Worm (Caenorhabditis elegans): ENCODE results near the gene rhgf-2.

rhgf-2 gene

DNA sequence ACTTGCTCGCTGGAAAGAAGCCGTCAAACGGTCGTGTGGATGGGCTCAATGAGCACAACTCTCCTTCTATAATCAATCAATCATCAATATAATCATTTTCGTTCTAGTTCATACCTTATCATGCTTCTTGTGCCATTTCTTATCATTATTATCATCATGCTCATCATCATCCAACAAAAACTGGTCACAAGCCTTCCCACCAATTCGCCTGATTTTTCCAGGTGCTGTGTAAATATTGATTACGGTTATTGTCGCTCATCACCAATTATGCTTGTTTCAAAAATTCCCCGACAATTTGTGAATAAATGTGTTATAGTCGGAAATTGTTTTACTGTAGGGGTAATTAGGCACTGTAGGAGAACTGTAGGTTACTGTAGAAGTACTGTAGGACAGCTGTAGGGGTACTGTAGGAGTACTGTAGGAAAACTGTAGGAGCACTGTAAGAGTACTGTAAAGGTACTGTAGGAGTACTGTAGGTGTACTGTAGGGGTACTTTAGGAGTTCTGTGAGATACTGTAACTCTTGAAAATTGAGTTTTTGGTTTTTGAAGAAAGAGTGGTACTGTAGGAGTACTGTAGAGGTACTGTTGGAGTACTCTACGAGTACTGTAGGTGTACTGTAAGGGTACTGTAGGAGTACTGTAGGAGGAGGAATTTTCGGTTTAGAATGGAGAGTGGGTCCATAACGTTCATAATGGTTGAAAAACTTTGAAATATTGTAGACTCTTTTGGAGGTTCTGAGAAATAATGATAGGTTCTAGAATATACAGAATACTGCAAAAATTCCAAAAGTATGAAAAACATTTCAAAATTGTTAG lies 6.3 kb upstream of the rhgf-2 start (continued):
- TF ChIP-seq mdt-29 (GFP tag; IDR thresholded peaks at IDR 0.05) (0 out of 2 replicates have a peak, but pooled peaks have one; percentile 41), lin-13 (GFP tag; optimal IDR thresholded peaks at IDR 0.05) (peak; percentile 5), hlh-30 (tag; optimal IDR thresholded peaks at IDR 0.05; ENCODE audit: insufficient read depth) (peak; percentile 21), hif-1 (tag; optimal IDR thresholded peaks at IDR 0.05) (peak in 1 of 2 experiments; percentile 5), ceh-20 (GFP tag; IDR thresholded peaks at IDR 0.05) (0 out of 2 replicates have a peak, but pooled peaks have one; percentile 23)

ce11 chrII:4098759-4099158 lies 1.8 kb upstream of the rhgf-2 start:
- TF ChIP-seq nhr-102 (tag; optimal IDR thresholded peaks at IDR 0.05): no peak
- no peak for TF ChIP-seq F10B5.3 (tag; optimal IDR thresholded peaks at IDR 0.05)

DNA sequence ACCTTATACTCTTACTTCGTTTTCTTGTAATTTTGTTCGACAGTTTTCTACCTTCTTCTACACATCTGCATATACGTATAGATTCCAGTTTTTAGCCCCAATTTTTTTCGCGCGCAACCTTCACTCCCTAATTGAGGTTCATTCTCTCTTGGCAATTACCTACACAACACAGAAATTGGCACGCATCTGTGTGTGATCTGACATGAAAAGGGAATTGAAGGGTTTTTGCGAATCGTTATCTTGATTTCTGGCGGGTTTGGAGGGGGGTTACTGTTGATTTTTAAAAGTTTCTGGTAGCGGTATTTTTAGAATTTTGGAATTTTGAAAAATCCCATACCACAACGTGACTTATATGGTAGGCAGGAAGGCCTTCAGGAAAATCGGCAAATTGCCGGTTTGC lies 2.1 kb downstream of the rhgf-2 start:
- TF ChIP-seq daf-8 (GFP tag; IDR thresholded peaks at IDR 0.05): no peak

DNA sequence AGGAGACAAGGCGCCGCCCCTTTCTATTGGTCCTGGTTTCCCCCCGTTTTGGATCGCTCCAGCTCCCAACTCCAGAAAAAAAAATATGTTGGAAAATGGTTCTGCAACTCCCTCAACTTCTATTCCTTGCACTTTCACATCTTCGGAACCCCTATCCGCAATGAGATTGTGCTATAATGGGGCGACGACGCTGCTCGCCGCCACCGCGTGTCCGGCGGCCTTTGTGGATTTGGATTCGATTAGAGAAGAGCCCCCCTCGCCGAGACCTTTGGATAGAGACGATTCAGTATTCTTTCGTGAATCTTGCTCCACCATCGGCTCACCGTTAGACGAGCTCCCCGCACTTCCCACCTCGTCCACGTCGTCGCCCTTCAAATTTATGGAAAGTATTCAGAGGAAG lies 6.6 kb downstream of the rhgf-2 start:
- peak; percentile 64 for TF ChIP-seq set-16 (GFP tag; IDR thresholded peaks at IDR 0.05)
- TF ChIP-seq cey-2 (tag; optimal IDR thresholded peaks at IDR 0.05; ENCODE audit: borderline replicate concordance, insufficient read depth): no peak

DNA sequence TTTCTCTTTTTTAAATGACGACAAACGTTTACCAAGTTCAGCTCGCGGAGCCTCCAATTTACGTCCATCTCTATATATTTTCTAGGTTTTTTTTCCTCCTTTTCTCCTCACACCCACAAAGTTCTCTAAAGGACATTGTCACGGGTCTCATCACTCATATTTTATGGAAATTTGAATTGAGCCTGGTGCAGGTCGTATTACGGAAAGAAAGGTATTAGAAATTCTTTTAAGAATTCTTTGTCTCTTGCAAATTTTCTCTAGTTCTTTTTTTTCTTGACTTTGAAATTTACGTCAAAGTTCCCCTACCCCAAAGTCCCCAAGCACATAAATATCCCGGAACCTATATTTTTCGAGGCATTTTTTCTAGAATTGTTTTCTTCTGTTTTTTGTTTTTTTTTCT lies 17.9 kb downstream of the rhgf-2 start:
- TF ChIP-seq aha-1 (tag) (peak; percentile 92), mxl-3 (GFP tag; optimal IDR thresholded peaks at IDR 0.05) (no peak)

DNA sequence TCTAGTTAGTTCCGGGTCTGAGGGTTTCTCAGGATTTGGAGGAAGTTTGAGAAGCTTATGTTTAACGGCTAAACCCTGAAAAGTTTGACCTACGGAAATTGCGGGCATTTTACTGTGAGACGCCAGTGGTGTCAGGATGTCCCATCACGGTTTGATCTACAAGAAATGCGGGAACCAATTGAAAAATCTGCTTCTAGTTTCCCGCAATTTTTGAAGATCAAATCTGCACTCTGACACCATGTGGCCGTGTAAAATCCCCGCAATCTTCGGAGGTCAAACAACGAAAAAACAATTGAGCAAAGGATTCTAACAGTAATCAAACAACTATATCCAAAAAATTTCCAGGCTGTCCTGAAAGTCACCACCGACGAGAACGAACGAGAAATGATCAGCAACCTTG lies 22.3 kb downstream of the rhgf-2 start:
- no peak for TF ChIP-seq dmd-6 (GFP tag; IDR thresholded peaks at IDR 0.05)
- no peak for TF ChIP-seq dmd-8 (GFP tag; IDR thresholded peaks at IDR 0.05)
- no peak for TF ChIP-seq hif-1 (tag; optimal IDR thresholded peaks at IDR 0.05)
- no peak for TF ChIP-seq nhr-48 (tag; optimal IDR thresholded peaks at IDR 0.05)
- TF ChIP-seq ceh-32 (tag; optimal IDR thresholded peaks at IDR 0.05; ENCODE audit: poor library complexity): no peak
- TF ChIP-seq fkh-10 (GFP tag; optimal IDR thresholded peaks at IDR 0.05): no peak
- TF ChIP-seq hlh-30 (tag; optimal IDR thresholded peaks at IDR 0.05; ENCODE audit: insufficient read depth): no peak
- TF ChIP-seq zag-1 (tag; optimal IDR thresholded peaks at IDR 0.05): no peak
- TF ChIP-seq gei-8 (GFP tag; optimal IDR thresholded peaks at IDR 0.05): no peak

DNA sequence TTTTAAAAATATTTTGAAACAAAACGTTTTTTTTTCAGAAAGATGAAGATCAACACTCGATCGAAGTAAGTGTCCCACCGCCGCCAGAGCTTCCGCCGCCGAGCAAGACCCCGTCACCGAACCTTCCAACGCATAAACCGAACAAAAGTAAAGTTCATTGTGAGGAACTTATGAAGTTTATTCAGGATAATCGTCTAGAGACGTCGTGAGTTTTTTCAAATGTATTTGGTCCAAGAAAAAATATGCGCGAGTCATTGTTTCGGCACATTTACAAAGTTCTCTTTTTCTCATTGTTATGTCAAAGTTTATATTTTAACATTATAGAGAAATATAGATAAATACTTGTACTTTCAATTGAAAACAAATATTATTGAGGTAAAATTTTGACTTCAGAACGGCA lies 24.7 kb downstream of the rhgf-2 start:
- peak; percentile 96 for TF ChIP-seq aha-1 (tag)
- no peak for TF ChIP-seq nhr-111 (GFP tag; optimal IDR thresholded peaks at IDR 0.05)

ce11 chrII:4129450-4129849 lies 28.9 kb downstream of the rhgf-2 start:
- TF ChIP-seq ztf-7 (tag; optimal IDR thresholded peaks at IDR 0.05) (no peak), aha-1 (tag) (peak; percentile 75)

- TF ChIP-seq mep-1 (tag; optimal IDR thresholded peaks at IDR 0.05): no peak
- no peak for TF ChIP-seq saeg-2 (GFP tag; IDR thresholded peaks at IDR 0.05)
- TF ChIP-seq ctbp-1 (GFP tag; IDR thresholded peaks at IDR 0.05): peak; percentile 63; the same call in 1 of the 2 replicates
- no peak for TF ChIP-seq ceh-20 (GFP tag; IDR thresholded peaks at IDR 0.05)
- no peak for TF ChIP-seq pqm-1 (tag; optimal IDR thresholded peaks at IDR 0.05)
- no peak for TF ChIP-seq pha-4 (GFP tag; IDR thresholded peaks at IDR 0.05)
- no peak for TF ChIP-seq pha-4 (tag; optimal IDR thresholded peaks at IDR 0.05)
- TF ChIP-seq fkh-10 (GFP tag; optimal IDR thresholded peaks at IDR 0.05): peak; percentile 78
- no peak for TF ChIP-seq hmg-1.1 (GFP tag; IDR thresholded peaks at IDR 0.05)
- TF ChIP-seq dpl-1 (GFP tag; optimal IDR thresholded peaks at IDR 0.05): no peak
- peak; percentile 22 for TF ChIP-seq ces-1 (GFP tag; optimal IDR thresholded peaks at IDR 0.05)
These were observed 32.7 kb downstream of the rhgf-2 start for ce11 chrII:4133332-4133731.
